Fruit fly (Drosophila melanogaster): ENCODE measurements around the gene CG16711.

The CG16711 gene

DNA sequence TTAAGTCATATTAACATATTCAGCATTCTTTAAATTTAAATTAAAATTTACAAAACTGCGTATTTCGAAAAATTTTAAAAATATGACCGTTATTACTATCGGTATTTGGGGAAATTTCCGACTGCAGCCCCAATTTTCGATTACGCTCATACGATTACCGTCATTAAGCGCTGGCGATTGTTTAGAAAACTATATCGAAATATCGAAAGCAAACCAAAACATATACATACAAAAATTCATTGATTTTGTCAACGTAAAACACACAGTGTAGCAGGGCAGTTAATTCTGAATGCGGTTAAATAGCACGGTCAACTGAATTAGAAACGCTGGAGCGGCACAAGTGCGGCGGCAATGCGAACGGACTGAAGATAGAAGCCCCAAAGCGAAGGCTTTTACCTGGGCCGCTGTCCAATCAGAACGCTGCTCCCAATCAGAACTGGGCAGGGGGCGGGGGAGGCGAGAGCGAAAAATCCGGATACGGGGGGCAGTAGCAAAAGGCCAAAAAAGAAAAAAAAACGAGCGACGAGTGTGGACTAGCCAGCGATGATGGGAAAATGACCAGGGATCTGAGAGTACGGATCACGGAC is at the start of gene CG16711:
Gene CG16711, plus strand, starts transcription at position 170 of the 587 bp plus-strand sequence.
- TF ChIP-seq Dll (optimal IDR thresholded peaks at IDR 0.05) (no peak), psq (optimal IDR thresholded peaks at IDR 0.05) (no peak), pan (optimal IDR thresholded peaks at IDR 0.05) (no peak), usp (GFP tag; optimal IDR thresholded peaks at IDR 0.05) (no peak), EcR (GFP tag; optimal IDR thresholded peaks at IDR 0.05) (no peak), CG8478 (optimal IDR thresholded peaks at IDR 0.05) (no peak)

dm6 chr3L:9671372-9671771 is 32.8 kb upstream of the CG16711 start:
- TF ChIP-seq CG8478 (optimal IDR thresholded peaks at IDR 0.05) (no peak), pan (optimal IDR thresholded peaks at IDR 0.05) (peak; percentile 17)

- TF ChIP-seq Dll (optimal IDR thresholded peaks at IDR 0.05) (no peak), pan (optimal IDR thresholded peaks at IDR 0.05) (no peak), EcR (GFP tag; optimal IDR thresholded peaks at IDR 0.05) (no peak), usp (GFP tag; optimal IDR thresholded peaks at IDR 0.05) (no peak), psq (optimal IDR thresholded peaks at IDR 0.05) (no peak), CG8478 (optimal IDR thresholded peaks at IDR 0.05) (no peak)
These were observed 29.8 kb upstream of the CG16711 start for dm6 chr3L:9674300-9674699.

dm6 chr3L:9675528-9675963 is 28.6 kb upstream of the CG16711 start:
- TF ChIP-seq pan (optimal IDR thresholded peaks at IDR 0.05) (no peak), CG8478 (optimal IDR thresholded peaks at IDR 0.05) (no peak), usp (GFP tag; optimal IDR thresholded peaks at IDR 0.05) (no peak), EcR (GFP tag; optimal IDR thresholded peaks at IDR 0.05) (no peak), Dll (optimal IDR thresholded peaks at IDR 0.05) (no peak), psq (optimal IDR thresholded peaks at IDR 0.05) (no peak)

DNA sequence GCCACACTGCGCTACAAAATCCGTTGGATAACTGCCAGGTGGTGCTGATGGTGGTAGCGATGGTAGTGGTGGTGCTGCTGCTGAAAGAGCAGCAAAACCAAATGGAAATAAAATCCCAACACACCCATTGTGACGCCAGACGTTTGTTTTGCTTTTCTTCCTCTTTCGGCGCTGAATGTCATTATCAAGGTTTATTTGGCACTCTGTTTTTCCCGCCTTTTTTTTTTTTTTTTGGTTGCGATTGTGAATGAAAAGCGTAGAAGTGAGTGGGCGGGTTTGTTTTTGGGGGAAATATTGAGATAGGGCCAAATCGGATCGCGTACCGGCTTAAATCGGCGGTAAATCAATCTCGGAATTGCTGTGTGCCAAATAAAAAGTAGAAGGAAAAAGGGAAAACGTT is 26.9 kb upstream of the CG16711 start:
- TF ChIP-seq Dll (optimal IDR thresholded peaks at IDR 0.05), result no peak
- TF ChIP-seq CG8478 (optimal IDR thresholded peaks at IDR 0.05), result no peak
- no peak for TF ChIP-seq pan (optimal IDR thresholded peaks at IDR 0.05)
- TF ChIP-seq usp (GFP tag; optimal IDR thresholded peaks at IDR 0.05), result no peak
- no peak for TF ChIP-seq psq (optimal IDR thresholded peaks at IDR 0.05)
- TF ChIP-seq EcR (GFP tag; optimal IDR thresholded peaks at IDR 0.05), result no peak

- TF ChIP-seq usp (GFP tag; optimal IDR thresholded peaks at IDR 0.05) (no peak), Dll (optimal IDR thresholded peaks at IDR 0.05) (no peak), psq (optimal IDR thresholded peaks at IDR 0.05) (no peak), pan (optimal IDR thresholded peaks at IDR 0.05) (no peak), CG8478 (optimal IDR thresholded peaks at IDR 0.05) (no peak), EcR (GFP tag; optimal IDR thresholded peaks at IDR 0.05) (no peak)
These were observed 26.1 kb upstream of the CG16711 start for dm6 chr3L:9678007-9678497.

- TF ChIP-seq usp (GFP tag; optimal IDR thresholded peaks at IDR 0.05), result no peak
- no peak for TF ChIP-seq Dll (optimal IDR thresholded peaks at IDR 0.05)
- TF ChIP-seq EcR (GFP tag; optimal IDR thresholded peaks at IDR 0.05), result no peak
- no peak for TF ChIP-seq pan (optimal IDR thresholded peaks at IDR 0.05)
- TF ChIP-seq CG8478 (optimal IDR thresholded peaks at IDR 0.05), result no peak
- TF ChIP-seq psq (optimal IDR thresholded peaks at IDR 0.05), result no peak
These were observed 25.1 kb upstream of the CG16711 start, which contains the start of the genes fry and CG16717 for dm6 chr3L:9678994-9679393. Gene fry, minus strand, starts transcription at chr3L:9679103. Gene CG16717, plus strand, starts transcription at chr3L:9679201.

DNA sequence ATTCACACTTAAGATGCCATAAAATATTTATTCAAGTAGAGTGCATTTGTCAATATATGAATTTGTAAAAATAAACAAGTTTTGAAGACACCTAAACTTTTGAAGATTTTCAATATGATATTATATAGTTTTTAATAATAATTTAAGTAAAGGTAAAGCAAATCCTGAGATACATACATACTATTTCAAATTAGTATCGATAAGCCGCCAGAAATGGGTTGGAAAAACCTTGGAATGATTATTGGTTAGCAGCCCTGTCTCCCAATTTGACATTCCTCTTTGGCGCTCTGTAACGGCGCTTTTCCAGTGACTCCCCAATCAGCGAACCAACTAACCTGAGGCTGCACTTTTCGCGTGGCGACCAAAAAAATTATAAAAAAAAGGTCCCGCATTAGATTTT is 23.2 kb upstream of the CG16711 start, which contains the start of gene alphaTub67C:
Gene alphaTub67C, plus strand, starts transcription at position 301 of the 400 bp plus-strand sequence.
- TF ChIP-seq psq (optimal IDR thresholded peaks at IDR 0.05) (no peak), Dll (optimal IDR thresholded peaks at IDR 0.05) (no peak)

- TF ChIP-seq pan (optimal IDR thresholded peaks at IDR 0.05) (no peak), Dll (optimal IDR thresholded peaks at IDR 0.05) (no peak), usp (GFP tag; optimal IDR thresholded peaks at IDR 0.05) (no peak), CG8478 (optimal IDR thresholded peaks at IDR 0.05) (no peak), psq (optimal IDR thresholded peaks at IDR 0.05) (no peak)
These were observed 19.3 kb upstream of the CG16711 start, which contains the start of gene CG16719 for dm6 chr3L:9684871-9685270. Gene CG16719, plus strand, starts transcription at chr3L:9685171.

- TF ChIP-seq psq (optimal IDR thresholded peaks at IDR 0.05) (no peak), usp (GFP tag; optimal IDR thresholded peaks at IDR 0.05) (no peak), EcR (GFP tag; optimal IDR thresholded peaks at IDR 0.05) (no peak)
These were observed 16.6 kb upstream of the CG16711 start for dm6 chr3L:9687536-9687935.

DNA sequence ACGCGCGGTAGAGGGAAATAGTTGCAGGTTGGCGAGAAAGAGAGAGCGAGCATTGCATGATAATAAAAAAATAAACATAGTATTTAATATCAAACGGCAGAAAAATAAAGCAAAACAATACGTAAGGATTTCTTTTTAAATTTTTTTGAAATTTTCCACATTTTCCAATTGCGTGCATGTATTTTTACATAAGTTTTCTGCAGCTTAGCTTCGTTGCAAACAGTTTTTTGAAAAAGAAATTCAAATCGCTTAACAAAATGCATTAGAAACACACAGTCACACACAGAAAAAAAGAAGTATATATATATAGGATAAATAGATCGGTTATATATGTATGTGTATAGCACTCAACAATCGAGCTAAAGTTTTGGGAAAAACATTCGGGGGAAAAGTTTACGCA is 15.5 kb upstream of the CG16711 start:
- TF ChIP-seq psq (optimal IDR thresholded peaks at IDR 0.05) (no peak), CG8478 (optimal IDR thresholded peaks at IDR 0.05) (no peak), usp (GFP tag; optimal IDR thresholded peaks at IDR 0.05) (no peak), Dll (optimal IDR thresholded peaks at IDR 0.05) (no peak), pan (optimal IDR thresholded peaks at IDR 0.05) (no peak), EcR (GFP tag; optimal IDR thresholded peaks at IDR 0.05) (no peak)

dm6 chr3L:9689809-9690208 is 14.3 kb upstream of the CG16711 start:
- TF ChIP-seq pan (optimal IDR thresholded peaks at IDR 0.05) (no peak), psq (optimal IDR thresholded peaks at IDR 0.05) (no peak), CG8478 (optimal IDR thresholded peaks at IDR 0.05) (no peak), Dll (optimal IDR thresholded peaks at IDR 0.05) (no peak), usp (GFP tag; optimal IDR thresholded peaks at IDR 0.05) (no peak), EcR (GFP tag; optimal IDR thresholded peaks at IDR 0.05) (no peak)

Data from whole organism.